Fruit fly (Drosophila melanogaster) Kc167 (cell line): Measurements from ENCODE around the gene acs.

Source experiments
- Myc ChIP-seq: fragments of >200 bp; optimal IDR thresholded peaks from 2 replicates; lab custom pipeline; 2017; ENCODE audit warnings: missing external identifiers
- Sin3A ChIP-seq: fragments of >200 bp; optimal IDR thresholded peaks from 2 replicates; lab custom pipeline; 2018; ENCODE audit warnings: missing external identifiers
- h ChIP-seq: fragments of >200 bp; optimal IDR thresholded peaks from 3 replicates; lab custom pipeline; 2018; ENCODE audit warnings: missing external identifiers
- insv ChIP-seq: fragments of >200 bp; optimal IDR thresholded peaks from 3 replicates; lab custom pipeline; 2018; ENCODE audit warnings: missing external identifiers
- psq ChIP-seq: fragments of >200 bp; optimal IDR thresholded peaks from 2 replicates; lab custom pipeline; 2017; ENCODE audit warnings: missing external identifiers
- ttk ChIP-seq: sonication (Bioruptor generic); optimal IDR thresholded peaks from 2 replicates; lab custom pipeline; 2017; ENCODE audit warnings: missing external identifiers

Gene acs

DNA sequence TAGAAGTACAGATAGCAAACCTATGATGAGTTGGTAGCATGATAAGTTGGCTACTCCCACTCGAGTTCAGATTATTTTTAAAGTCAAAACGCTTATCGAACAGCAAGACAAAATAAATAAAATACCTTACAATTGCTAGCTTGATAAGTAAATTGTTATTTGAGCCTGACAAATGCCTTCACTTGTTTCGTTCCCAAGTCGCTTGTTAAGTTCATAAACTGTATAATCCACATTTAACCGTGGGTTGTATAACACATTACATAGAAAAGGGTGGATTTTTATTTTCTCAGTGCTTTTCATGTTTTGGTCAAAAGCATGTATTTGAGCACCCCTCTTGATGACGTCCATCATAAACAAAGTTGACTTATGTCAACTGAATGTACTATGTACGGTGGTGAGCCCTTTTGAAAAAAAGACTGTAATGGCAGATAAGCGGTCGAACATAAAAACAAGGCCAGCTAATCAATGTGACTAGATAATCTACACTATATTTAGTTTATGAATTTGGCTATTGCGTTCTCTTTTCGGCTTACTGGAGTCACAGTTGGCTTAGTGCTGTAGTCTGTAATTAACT, 2.5 kb upstream of the acs start:
- TF ChIP-seq ttk (lab: Kevin White, UChicago): no peak
- TF ChIP-seq psq (lab: Kevin White, UChicago): no peak
- TF ChIP-seq Sin3A (lab: Kevin White, UChicago): no peak
- TF ChIP-seq insv (lab: Kevin White, UChicago): no peak
- no peak for TF ChIP-seq h
- TF ChIP-seq Myc (lab: Kevin White, UChicago): no peak

DNA sequence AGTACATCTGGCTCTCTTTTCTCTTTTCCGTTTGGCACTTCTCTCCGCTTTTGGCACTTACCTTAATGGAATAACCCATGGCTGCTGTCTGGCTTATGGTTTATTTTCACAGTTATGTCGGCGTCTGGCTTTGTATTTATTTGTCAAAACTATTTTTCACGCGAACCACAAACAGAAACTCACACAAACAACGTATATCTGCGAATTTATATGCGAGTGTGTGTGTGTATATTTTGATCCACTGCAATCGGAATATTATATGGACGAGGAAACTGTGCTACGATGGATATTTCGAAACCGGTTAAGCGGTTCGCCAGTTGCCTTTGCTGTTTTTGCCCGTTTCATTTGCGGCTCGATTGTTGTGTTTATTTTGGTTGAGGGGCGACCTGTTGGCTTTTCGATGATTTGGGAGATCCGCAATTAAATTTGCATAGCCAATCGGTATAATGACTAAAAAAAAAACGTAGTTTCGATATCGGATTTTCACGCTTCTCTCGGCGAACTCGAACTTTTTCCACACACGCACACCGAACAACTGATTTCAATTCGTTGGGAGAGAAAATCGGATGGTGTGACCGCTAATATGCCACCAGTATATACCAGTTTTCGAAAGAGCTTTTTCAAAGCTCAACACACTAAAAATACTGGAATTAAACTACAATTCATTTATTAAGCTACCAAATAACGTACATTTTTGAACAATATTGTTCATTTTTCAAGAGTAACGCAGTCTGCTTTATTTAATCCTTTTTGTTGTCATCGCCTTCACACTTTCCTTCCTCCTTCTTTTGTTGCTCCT, 1.7 kb upstream of the acs start, which contains the start of gene CG1927:
Gene CG1927, minus strand, starts transcription at position 541 of the 799 bp plus-strand sequence.
- no peak for TF ChIP-seq insv (lab: Kevin White, UChicago)
- no peak for TF ChIP-seq h
- TF ChIP-seq Sin3A (lab: Kevin White, UChicago): no peak
- no peak for TF ChIP-seq Myc (lab: Kevin White, UChicago)
- TF ChIP-seq ttk (lab: Kevin White, UChicago): no peak

DNA sequence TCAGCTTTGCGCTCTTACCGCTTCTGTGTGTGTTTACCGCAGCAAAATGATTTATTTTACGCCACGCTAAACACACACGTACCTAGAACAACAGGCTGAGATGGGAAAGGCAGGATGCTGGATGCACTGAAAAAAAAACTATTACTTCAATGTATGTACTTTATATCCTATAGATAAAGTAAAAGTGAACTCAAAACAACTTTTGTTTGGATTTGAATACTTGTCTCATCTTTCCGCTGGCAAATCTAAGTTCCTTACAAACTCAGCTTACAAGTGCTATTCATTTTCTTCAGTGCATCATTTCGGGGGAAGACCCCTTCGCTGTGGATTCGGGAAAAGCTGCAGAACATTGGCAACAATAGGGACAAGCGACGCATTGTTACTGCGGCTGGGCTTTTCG, 5.3 kb downstream of the acs start:
- TF ChIP-seq psq (lab: Kevin White, UChicago): no peak
- TF ChIP-seq h: no peak
- TF ChIP-seq Sin3A (lab: Kevin White, UChicago): no peak
- no peak for TF ChIP-seq ttk (lab: Kevin White, UChicago)
- TF ChIP-seq Myc (lab: Kevin White, UChicago): no peak
- TF ChIP-seq insv (lab: Kevin White, UChicago): no peak

DNA sequence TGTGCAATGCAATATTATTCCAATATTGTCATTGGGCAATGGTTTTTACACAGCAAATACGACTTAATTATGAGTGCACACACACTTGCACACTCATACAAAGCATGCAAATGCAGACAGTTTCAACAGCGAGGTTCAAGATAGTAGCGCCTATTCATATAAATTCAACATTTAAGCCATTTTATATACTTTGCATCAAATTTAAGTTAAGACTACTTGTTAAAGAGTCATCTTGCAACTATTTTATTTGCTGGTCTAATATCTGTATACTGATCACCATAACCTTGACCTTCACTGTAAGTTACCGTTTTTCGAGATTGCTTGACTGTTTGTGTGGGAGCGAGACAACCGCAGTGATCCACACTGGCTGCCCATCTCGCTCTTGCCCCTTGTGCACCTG, 14.0 kb downstream of the acs start:
- TF ChIP-seq h: no peak
- no peak for TF ChIP-seq ttk (lab: Kevin White, UChicago)
- TF ChIP-seq Sin3A (lab: Kevin White, UChicago): no peak
- TF ChIP-seq Myc (lab: Kevin White, UChicago): no peak

DNA sequence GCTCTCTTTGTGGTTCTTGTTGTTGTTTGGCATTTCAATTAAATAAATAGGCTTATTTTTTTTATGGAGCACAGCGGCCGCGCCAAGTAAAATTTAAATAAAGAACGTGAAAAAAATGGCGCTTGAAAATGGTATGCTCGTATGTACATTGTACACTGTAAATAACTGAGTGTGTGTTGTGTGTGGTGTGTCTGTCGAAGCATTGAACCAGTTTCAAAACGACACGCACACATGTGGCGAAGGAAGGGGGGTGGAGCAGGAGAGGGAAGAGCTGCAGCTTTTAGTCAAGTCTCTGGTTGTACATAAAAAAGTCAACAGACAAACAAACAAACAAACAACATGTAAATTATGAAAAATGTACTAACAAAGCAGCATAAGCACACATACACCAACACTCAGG, 33.3 kb downstream of the acs start:
- no peak for TF ChIP-seq psq (lab: Kevin White, UChicago)
- no peak for TF ChIP-seq insv (lab: Kevin White, UChicago)
- TF ChIP-seq Myc (lab: Kevin White, UChicago): no peak
- TF ChIP-seq Sin3A (lab: Kevin White, UChicago): no peak
- no peak for TF ChIP-seq h
- TF ChIP-seq ttk (lab: Kevin White, UChicago): no peak

DNA sequence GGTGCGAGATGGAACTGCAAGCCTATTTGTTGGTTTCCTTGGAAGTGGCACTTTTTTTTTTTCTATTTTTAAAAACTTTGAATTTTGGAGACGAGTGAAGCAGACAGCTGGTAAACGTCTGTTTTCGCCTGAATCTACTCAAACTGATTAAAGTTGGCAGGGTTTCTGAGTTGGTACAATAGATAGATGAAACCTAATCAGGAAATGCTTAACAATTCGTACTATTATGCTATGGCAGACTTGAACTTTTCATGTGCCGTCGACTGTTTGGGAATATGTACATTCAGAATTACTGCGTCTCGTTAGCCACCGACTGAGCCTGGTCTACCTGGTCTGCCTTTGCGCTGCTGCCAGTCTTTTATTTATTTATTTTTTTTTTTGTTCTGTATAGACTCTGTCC, 34.1 kb downstream of the acs start, which contains the start of gene CG42841:
Gene CG42841, minus strand, starts transcription at position 101 of the 400 bp plus-strand sequence.
- TF ChIP-seq psq (lab: Kevin White, UChicago) (no peak), h (no peak), ttk (lab: Kevin White, UChicago) (no peak), Sin3A (lab: Kevin White, UChicago) (no peak), Myc (lab: Kevin White, UChicago) (no peak), insv (lab: Kevin White, UChicago) (no peak)

DNA sequence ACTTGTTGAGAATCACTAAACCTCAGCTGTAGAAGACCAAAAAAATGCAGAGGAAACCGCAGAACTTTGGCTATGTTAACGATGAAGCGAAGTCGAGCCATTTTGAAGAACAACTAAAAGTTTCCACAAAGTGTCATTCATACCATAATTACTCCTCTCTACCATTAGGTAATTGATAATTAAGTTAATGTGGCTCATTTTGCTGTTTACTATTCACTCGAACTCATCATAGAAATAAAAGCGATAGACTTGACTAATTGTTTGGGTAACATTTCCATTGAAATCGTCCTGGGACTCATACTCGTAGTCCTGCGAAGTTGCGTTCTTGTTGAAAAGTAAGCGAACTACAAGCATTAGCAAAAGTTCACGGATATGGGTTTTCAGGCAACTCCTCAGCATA, 50.4 kb downstream of the acs start, which contains the start of gene Grl62a:
Gene Grl62a, minus strand, starts transcription at position 101 of the 400 bp plus-strand sequence.
- no peak for TF ChIP-seq Sin3A (lab: Kevin White, UChicago)
- no peak for TF ChIP-seq psq (lab: Kevin White, UChicago)
- TF ChIP-seq ttk (lab: Kevin White, UChicago): no peak
- TF ChIP-seq Myc (lab: Kevin White, UChicago): no peak
- TF ChIP-seq insv (lab: Kevin White, UChicago): no peak
- TF ChIP-seq h: no peak

DNA sequence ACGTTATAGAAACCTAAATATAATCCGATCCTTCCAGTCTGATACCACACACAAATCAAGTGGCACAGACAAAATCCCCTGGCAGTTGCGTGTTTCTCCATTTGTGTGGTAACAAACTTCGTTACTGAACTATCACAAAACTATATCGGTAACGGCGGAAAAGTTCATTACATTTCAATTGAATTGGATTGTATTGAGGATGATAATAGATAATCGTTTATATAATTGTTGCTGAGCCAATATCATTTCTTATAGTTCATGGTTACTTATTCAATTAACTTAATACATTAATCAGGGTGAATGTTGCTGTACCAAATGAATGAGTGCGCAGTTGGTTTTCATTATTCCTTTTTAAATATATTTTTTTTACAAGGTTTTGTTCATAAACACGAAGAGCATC, 51.9 kb downstream of the acs start, which contains the start of gene Grl62b:
Gene Grl62b, minus strand, starts transcription at position 101 of the 400 bp plus-strand sequence.
- TF ChIP-seq ttk (lab: Kevin White, UChicago) (no peak), Myc (lab: Kevin White, UChicago) (no peak), Sin3A (lab: Kevin White, UChicago) (no peak), insv (lab: Kevin White, UChicago) (no peak)
